Worm (Caenorhabditis elegans): ENCODE data around the gene F26C11.1.

The F26C11.1 gene

ce11 chrII:9940430-9940829 is 45.9 kb downstream of the F26C11.1 start, which contains the start of gene ufd-3 (continued):
- TF ChIP-seq lag-1 (GFP tag; IDR thresholded peaks at IDR 0.05) (no peak), pha-4 (tag; optimal IDR thresholded peaks at IDR 0.05) (peak; percentile 78), ceh-58 (GFP tag; IDR thresholded peaks at IDR 0.05) (no peak), ceh-91 (GFP tag; IDR thresholded peaks at IDR 0.05) (peak; percentile 19; the same call in 1 of the 2 replicates), pbrm-1 (GFP tag; IDR thresholded peaks at IDR 0.05) (peak; percentile 54; the same call in 1 of the 2 replicates), lin-40 (tag; optimal IDR thresholded peaks at IDR 0.05) (no peak), ets-4 (GFP tag; optimal IDR thresholded peaks at IDR 0.05) (no peak), C17E4.6 (GFP tag; IDR thresholded peaks at IDR 0.05) (0 out of 2 replicates have a peak, but pooled peaks have one; percentile 36), lin-35 (GFP tag; optimal IDR thresholded peaks at IDR 0.05) (peak; percentile 40 to 96 (median 44)), fkh-3 (tag; optimal IDR thresholded peaks at IDR 0.05) (no peak), ztf-26 (tag; optimal IDR thresholded peaks at IDR 0.05) (peak; percentile 23), lir-1 (GFP tag; conservative IDR thresholded peaks at IDR 0.05) (0 out of 2 replicates have a peak, but pooled peaks have one; percentile 30), madf-10 (tag; optimal IDR thresholded peaks at IDR 0.05) (peak; percentile 47), snpc-1.1 (tag; optimal IDR thresholded peaks at IDR 0.05; ENCODE audit: insufficient read depth) (no peak), nfyb-1 (GFP tag; IDR thresholded peaks at IDR 0.05) (no peak), D2030.7 (GFP tag; IDR thresholded peaks at IDR 0.05) (peak; percentile 65), ztf-3 (GFP tag; optimal IDR thresholded peaks at IDR 0.05) (no peak), ccch-3 (GFP tag; optimal IDR thresholded peaks at IDR 0.05) (peak; percentile 72), akir-1 (GFP tag; optimal IDR thresholded peaks at IDR 0.05) (peak; percentile 24), hrde-1 (tag; optimal IDR thresholded peaks at IDR 0.05; ENCODE audit: borderline replicate concordance) (peak; percentile 15), snpc-4 (GFP tag; optimal IDR thresholded peaks at IDR 0.05) (peak; percentile 5), snpc-4 (tag; optimal IDR thresholded peaks at IDR 0.05) (peak; percentile 9 to 34 (median 24)), Y53G8AR.9 (GFP tag; conservative IDR thresholded peaks at IDR 0.05) (no peak), Y53F4B.3 (GFP tag; IDR thresholded peaks at IDR 0.05) (no peak), lsy-27 (tag; optimal IDR thresholded peaks at IDR 0.05; ENCODE audit: borderline replicate concordance, insufficient read depth) (no peak), mcd-1 (GFP tag; IDR thresholded peaks at IDR 0.05) (peak; percentile 72), ztf-18 (tag; optimal IDR thresholded peaks at IDR 0.05) (peak; percentile 41), Y95B8A.8 (GFP tag; IDR thresholded peaks at IDR 0.05) (no peak), efl-1 (GFP tag; optimal IDR thresholded peaks at IDR 0.05) (peak; percentile 86), dpl-1 (GFP tag; optimal IDR thresholded peaks at IDR 0.05) (peak; percentile 91), egl-44 (GFP tag; IDR thresholded peaks at IDR 0.05) (0 out of 2 replicates have a peak, but pooled peaks have one; percentile 55), rec-8 (tag; optimal IDR thresholded peaks at IDR 0.05) (peak; percentile 43 to 73), die-1 (tag; optimal IDR thresholded peaks at IDR 0.05) (no peak), C06A6.2 (GFP tag; conservative IDR thresholded peaks at IDR 0.05) (no peak), hlh-12 (tag; optimal IDR thresholded peaks at IDR 0.05) (no peak), Y79H2A.3 (GFP tag; conservative IDR thresholded peaks at IDR 0.05) (0 out of 2 replicates have a peak, but pooled peaks have one; percentile 9), egrh-3 (GFP tag; IDR thresholded peaks at IDR 0.05) (no peak), mxl-1 (tag; optimal IDR thresholded peaks at IDR 0.05) (no peak), cebp-1 (GFP tag; IDR thresholded peaks at IDR 0.05) (no peak), cebp-1 (tag; optimal IDR thresholded peaks at IDR 0.05) (peak; percentile 63), F22D6.2 (tag; optimal IDR thresholded peaks at IDR 0.05) (peak; percentile 37), K11D2.4 (GFP tag; IDR thresholded peaks at IDR 0.05) (peak; percentile 47; the same call in 1 of the 2 replicates), bed-1 (GFP tag; IDR thresholded peaks at IDR 0.05) (no peak), T26A5.8 (tag; optimal IDR thresholded peaks at IDR 0.05) (no peak), atf-7 (tag; optimal IDR thresholded peaks at IDR 0.05) (peak; percentile 49), tbx-9 (tag; optimal IDR thresholded peaks at IDR 0.05; ENCODE audit: borderline replicate concordance) (no peak), attf-6 (GFP tag; IDR thresholded peaks at IDR 0.05) (0 out of 2 replicates have a peak, but pooled peaks have one; percentile 22), let-607 (tag; optimal IDR thresholded peaks at IDR 0.05) (peak in 1 of 2 experiments; percentile 33)
